Fruit fly (Drosophila melanogaster) whole organism, embryonic: ENCODE data around the gene CG13654.

Source experiments
- Adf1 ChIP-seq: fragments of 200-800 bp; sonication (Bioruptor generic); IDR thresholded peaks from 2 replicates; pipeline ENCODE4 v1.3.6; 2022; ENCODE audit warnings: missing biosample characterization, missing genetic modification characterization
- Bgb ChIP-seq: fragments of 200-800 bp; sonication (Bioruptor generic); IDR thresholded peaks from 2 replicates; pipeline ENCODE4 v1.3.6; 2022; ENCODE audit warnings: missing biosample characterization, missing genetic modification characterization; ENCODE audit not compliant: partially characterized antibody
- CG11695 ChIP-seq: fragments of 200-800 bp; sonication (Bioruptor generic); IDR thresholded peaks from 3 replicates; pipeline ENCODE4 v1.3.6; 2022; ENCODE audit warnings: missing biosample characterization, missing genetic modification characterization
- CG12299 ChIP-seq: fragments of 200-800 bp; sonication (Bioruptor generic); optimal IDR thresholded peaks from 2 replicates; lab custom pipeline; 2018; ENCODE audit warnings: missing biosample characterization, mild to moderate bottlenecking, missing genetic modification characterization
- CG14710 ChIP-seq: fragments of 200-800 bp; sonication (Bioruptor generic); optimal IDR thresholded peaks from 3 replicates; lab custom pipeline; 2019; ENCODE audit warnings: missing biosample characterization, mild to moderate bottlenecking, missing genetic modification characterization, moderate library complexity
- CG15696 ChIP-seq: fragments of 200-800 bp; sonication (Bioruptor generic); optimal IDR thresholded peaks from 2 replicates; lab custom pipeline; 2019; ENCODE audit warnings: missing biosample characterization, mild to moderate bottlenecking, missing genetic modification characterization, moderate library complexity
- CG16813 ChIP-seq: fragments of 200-800 bp; sonication (Bioruptor generic); IDR thresholded peaks from 3 replicates; pipeline ENCODE4 v1.3.6; 2022; ENCODE audit warnings: missing biosample characterization, missing genetic modification characterization; ENCODE audit not compliant: partially characterized antibody
- CG17802 ChIP-seq: fragments of 200-800 bp; sonication (Bioruptor generic); optimal IDR thresholded peaks from 2 replicates; lab custom pipeline; 2018; ENCODE audit warnings: missing biosample characterization, mild to moderate bottlenecking, missing genetic modification characterization, moderate library complexity
- CG6689 ChIP-seq: fragments of 200-800 bp; sonication (Bioruptor generic); IDR thresholded peaks from 2 replicates; pipeline ENCODE4 v1.3.6; 2022; ENCODE audit warnings: missing biosample characterization, missing genetic modification characterization
- CG6791 ChIP-seq: fragments of 200-800 bp; sonication (Bioruptor generic); IDR thresholded peaks from 3 replicates; pipeline ENCODE4 v1.3.6; 2022; ENCODE audit warnings: missing biosample characterization, missing genetic modification characterization; ENCODE audit not compliant: partially characterized antibody
- CG9932 ChIP-seq: fragments of 200-800 bp; sonication (Bioruptor generic); IDR thresholded peaks from 2 replicates; pipeline ENCODE4 v1.3.6; 2022; ENCODE audit warnings: missing biosample characterization, missing genetic modification characterization
- Dfd ChIP-seq, 2 experiments: fragments of >200 bp; optimal IDR thresholded peaks; 2 replicates each; lab custom pipeline; 2017; ENCODE audit warnings: missing biosample characterization in 2 of 2, missing genetic modification characterization in 2 of 2
- Doc2 ChIP-seq: fragments of 200-800 bp; sonication (Bioruptor generic); IDR thresholded peaks from 2 replicates; pipeline ENCODE4 v1.3.6; 2022; ENCODE audit warnings: missing biosample characterization, missing genetic modification characterization
- Ets65A ChIP-seq: fragments of 200-800 bp; sonication (Bioruptor generic); peaks from one replicate; lab custom pipeline; 2016; ENCODE audit warnings: missing biosample characterization, missing genetic modification characterization
- Ets97D ChIP-seq: fragments of 200-800 bp; sonication (Bioruptor generic); optimal IDR thresholded peaks from 3 replicates; lab custom pipeline; 2016; ENCODE audit warnings: missing biosample characterization, missing genetic modification characterization
- H15 ChIP-seq: fragments of 200-800 bp; sonication (Bioruptor generic); IDR thresholded peaks from 3 replicates; pipeline ENCODE4 v1.3.6; 2022; ENCODE audit warnings: missing biosample characterization, missing genetic modification characterization
- HLH4C ChIP-seq: fragments of 200-800 bp; sonication (Bioruptor generic); IDR thresholded peaks from 3 replicates; pipeline ENCODE4 v1.3.6; 2022; ENCODE audit warnings: missing biosample characterization, missing genetic modification characterization; ENCODE audit not compliant: partially characterized antibody
- Mad ChIP-seq: fragments of 200-800 bp; sonication (Bioruptor generic); optimal IDR thresholded peaks from 2 replicates; lab custom pipeline; 2016; ENCODE audit warnings: missing biosample characterization, missing genetic modification characterization
- Scr ChIP-seq: fragments of 200-800 bp; sonication (Bioruptor generic); IDR thresholded peaks from 2 replicates; pipeline ENCODE4 v1.3.6; 2022; ENCODE audit warnings: missing biosample characterization, missing genetic modification characterization; ENCODE audit not compliant: partially characterized antibody
- Side ChIP-seq: fragments of 200-800 bp; sonication (Bioruptor generic); optimal IDR thresholded peaks from 2 replicates; lab custom pipeline; 2016; ENCODE audit warnings: missing biosample characterization, missing genetic modification characterization
- Sin3A ChIP-seq: fragments of >200 bp; optimal IDR thresholded peaks from 2 replicates; lab custom pipeline; 2018
- Six4 ChIP-seq: fragments of 200-800 bp; sonication (Bioruptor generic); optimal IDR thresholded peaks from 2 replicates; lab custom pipeline; 2016; ENCODE audit warnings: missing biosample characterization, missing genetic modification characterization
- Xbp1 ChIP-seq: fragments of 200-800 bp; sonication (Bioruptor generic); optimal IDR thresholded peaks from 3 replicates; lab custom pipeline; 2016; ENCODE audit warnings: missing biosample characterization, mild to moderate bottlenecking, missing genetic modification characterization
- YL-1 ChIP-seq: fragments of 200-800 bp; sonication (Bioruptor generic); optimal IDR thresholded peaks from 3 replicates; lab custom pipeline; 2017; ENCODE audit warnings: missing biosample characterization, mild to moderate bottlenecking, missing genetic modification characterization
- abd-A ChIP-seq: fragments of 200-800 bp; sonication (Bioruptor generic); optimal IDR thresholded peaks from 3 replicates; lab custom pipeline; 2019; ENCODE audit warnings: missing biosample characterization, mild to moderate bottlenecking, missing genetic modification characterization, moderate library complexity
- dm ChIP-seq: fragments of 200-800 bp; sonication (Bioruptor generic); optimal IDR thresholded peaks from 3 replicates; lab custom pipeline; 2016; ENCODE audit warnings: missing biosample characterization, missing genetic modification characterization
- dpn ChIP-seq, 2 experiments: fragments of 200-800 bp; sonication (Bioruptor generic); optimal IDR thresholded peaks; 3 replicates each; lab custom pipeline; 2016; ENCODE audit warnings: missing biosample characterization in 2 of 2, missing genetic modification characterization in 2 of 2
- fd102C ChIP-seq: fragments of 200-800 bp; sonication (Bioruptor generic); optimal IDR thresholded peaks from 2 replicates; lab custom pipeline; 2018; ENCODE audit warnings: missing biosample characterization, mild to moderate bottlenecking, missing genetic modification characterization, moderate library complexity
- grau ChIP-seq: fragments of 200-800 bp; optimal IDR thresholded peaks from 3 replicates; lab custom pipeline; 2019; ENCODE audit warnings: missing biosample characterization, mild to moderate bottlenecking, missing genetic modification characterization, moderate library complexity
- kay ChIP-seq: fragments of 200-800 bp; sonication (Bioruptor generic); optimal IDR thresholded peaks from 2 replicates; lab custom pipeline; 2016; ENCODE audit warnings: missing biosample characterization, missing genetic modification characterization
- onecut ChIP-seq: fragments of 200-800 bp; sonication (Bioruptor generic); IDR thresholded peaks from 2 replicates; pipeline ENCODE4 v1.3.6; 2022; ENCODE audit warnings: missing biosample characterization, missing genetic modification characterization
- otp ChIP-seq: fragments of 200-800 bp; sonication (Bioruptor generic); IDR thresholded peaks from 3 replicates; pipeline ENCODE4, ENCODE4 v1.3.6; 2022; ENCODE audit warnings: missing biosample characterization, missing genetic modification characterization
- phol ChIP-seq: fragments of 200-800 bp; sonication (Bioruptor generic); optimal IDR thresholded peaks from 3 replicates; lab custom pipeline; 2018; ENCODE audit warnings: missing biosample characterization, mild to moderate bottlenecking, missing genetic modification characterization, moderate library complexity
- sd ChIP-seq: fragments of 200-800 bp; sonication (Bioruptor generic); optimal IDR thresholded peaks from 3 replicates; lab custom pipeline; 2018; ENCODE audit warnings: missing biosample characterization, mild to moderate bottlenecking, missing genetic modification characterization, moderate library complexity
- sna ChIP-seq: fragments of 200-800 bp; sonication (Bioruptor generic); IDR thresholded peaks from 2 replicates; pipeline ENCODE4 v1.3.6; 2022; ENCODE audit warnings: missing biosample characterization, missing genetic modification characterization; ENCODE audit not compliant: partially characterized antibody
- ssp ChIP-seq: fragments of 200-800 bp; sonication (Bioruptor generic); IDR thresholded peaks from 2 replicates; pipeline ENCODE4 v1.3.6; 2022; ENCODE audit warnings: missing biosample characterization, missing genetic modification characterization
- vnd ChIP-seq: fragments of 200-800 bp; sonication (Bioruptor generic); IDR thresholded peaks from 3 replicates; pipeline ENCODE4 v1.3.6; 2022; ENCODE audit warnings: missing biosample characterization, missing genetic modification characterization; ENCODE audit not compliant: partially characterized antibody
- yki ChIP-seq: fragments of >200 bp; optimal IDR thresholded peaks from 3 replicates; lab custom pipeline; 2018

CG13654 gene

DNA sequence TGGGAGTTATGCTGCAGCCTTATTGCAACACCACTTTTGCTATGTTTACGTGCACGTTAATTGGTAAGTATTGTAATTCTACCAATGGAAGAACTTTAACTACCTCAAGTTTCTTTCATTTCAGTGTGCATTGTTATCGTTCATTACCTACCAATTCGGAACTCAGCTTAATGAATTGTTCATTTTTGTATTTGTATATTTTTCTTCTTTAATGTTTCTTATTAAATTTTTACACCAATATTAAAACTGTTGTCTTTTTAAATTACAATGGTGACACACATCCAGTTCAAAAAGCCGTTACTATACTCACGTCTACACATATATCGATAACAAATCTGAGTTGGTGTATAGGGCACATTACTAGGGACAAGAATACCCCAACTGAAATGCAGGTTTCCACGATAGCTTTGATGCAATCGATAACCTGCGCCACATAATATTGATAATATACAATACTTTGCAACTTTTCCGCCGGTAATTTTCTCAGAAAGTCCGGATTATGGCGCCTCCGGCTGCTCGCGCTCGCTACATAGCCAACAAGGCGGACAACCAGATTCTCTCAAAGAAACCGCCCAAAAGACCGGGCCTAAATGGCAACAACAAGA, 21.7 kb downstream of the CG13654 start, which contains the start of gene Alg9 (continued):
- TF ChIP-seq dm (GFP tag; lab: Kevin White, UChicago) (peak; percentile 17), Dfd (GFP tag; optimal IDR thresholded peaks at IDR 0.05; lab: Kevin White, UChicago) (peak in 1 of 2 experiments; percentile 30), YL-1 (GFP tag; lab: Kevin White, UChicago) (no peak), CG6689 (GFP tag; lab: Robert Waterston, UW) (no peak), CG6791 (peak; percentile 92), CG17802 (peak; percentile 81), onecut (GFP tag; lab: Robert Waterston, UW) (peak; percentile 50; the same call in 1 of the 2 replicates), vnd (GFP tag; lab: Robert Waterston, UW) (peak; percentile 88), CG16813 (GFP tag; lab: Robert Waterston, UW) (peak; percentile 89), kay (GFP tag; lab: Kevin White, UChicago) (no peak), ssp (GFP tag; lab: Robert Waterston, UW) (peak; percentile 98), H15 (no peak), dpn (GFP tag; optimal IDR thresholded peaks at IDR 0.05; lab: Kevin White, UChicago) (peak in 1 of 2 experiments; percentile 6), Side (GFP tag; lab: Kevin White, UChicago) (no peak), Adf1 (GFP tag; lab: Robert Waterston, UW) (peak; percentile 11; the same call in 1 of the 2 replicates), CG9932 (GFP tag; lab: Robert Waterston, UW) (peak; percentile 30; the same call in 1 of the 2 replicates), yki (no peak), Scr (GFP tag; lab: Robert Waterston, UW) (peak; percentile 88), CG12299 (tag; lab: Kevin White, UChicago) (no peak), Mad (GFP tag; lab: Kevin White, UChicago) (peak; percentile 3), CG14710 (tag; lab: Kevin White, UChicago) (peak; percentile 49), CG15696 (tag; lab: Kevin White, UChicago) (no peak), phol (tag; lab: Kevin White, UChicago) (peak; percentile 33), CG11695 (GFP tag; lab: Robert Waterston, UW) (no peak), Bgb (GFP tag; lab: Robert Waterston, UW) (peak; percentile 93), HLH4C (GFP tag; lab: Robert Waterston, UW) (peak; percentile 95), sna (GFP tag; lab: Robert Waterston, UW) (peak; percentile 89), fd102C (GFP tag; lab: Kevin White, UChicago) (no peak), Xbp1 (GFP tag; lab: Kevin White, UChicago) (peak; percentile 8), abd-A (tag; lab: Kevin White, UChicago) (no peak), Six4 (GFP tag; lab: Kevin White, UChicago) (peak; percentile 13), Ets97D (GFP tag; lab: Kevin White, UChicago) (peak; percentile 74)
- TF ChIP-seq, all 482 proteins: peak for 88

DNA sequence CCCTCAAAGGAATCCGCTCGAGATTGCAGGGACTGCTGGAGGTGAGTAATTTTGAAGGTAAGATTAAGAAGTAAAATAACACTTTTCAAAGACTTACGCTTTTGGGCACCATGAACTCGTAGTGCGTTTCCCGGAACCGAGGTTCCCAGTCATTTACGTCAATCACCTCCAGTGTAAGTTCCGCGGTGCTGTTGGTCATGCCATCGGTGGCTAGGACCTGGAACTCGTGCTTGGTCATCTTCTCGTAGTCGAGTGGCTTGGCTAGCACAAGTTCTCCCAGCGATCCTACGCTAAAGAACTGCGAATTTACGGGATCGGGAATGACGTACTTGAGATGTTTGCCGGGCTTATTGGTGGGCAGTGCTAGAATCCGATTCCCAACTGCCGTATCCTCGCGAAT, 25.9 kb downstream of the CG13654 start:
- no peak for TF ChIP-seq otp
- TF ChIP-seq sd (tag; lab: Kevin White, UChicago) = no peak
- no peak for TF ChIP-seq grau (tag; lab: Kevin White, UChicago)
- TF ChIP-seq abd-A (tag; lab: Kevin White, UChicago) = no peak
- no peak for TF ChIP-seq onecut (GFP tag; lab: Robert Waterston, UW)
- TF ChIP-seq Sin3A = no peak
- TF ChIP-seq Doc2 (GFP tag; lab: Robert Waterston, UW) = no peak
- TF ChIP-seq Ets65A (GFP tag; lab: Kevin White, UChicago) = peak; percentile 91
